Worm (Caenorhabditis elegans): ENCODE measurements around the gene mml-1.

The mml-1 gene

ce11 chrIII:7329155-7329732 lies 45.3 kb downstream of the mml-1 start, which contains the start of gene lab-2:
Gene lab-2 (minus strand): TSS chrIII:7329607.
- TF ChIP-seq F13H6.1 (tag; optimal IDR thresholded peaks at IDR 0.05) = no peak
- TF ChIP-seq lim-6 (tag; optimal IDR thresholded peaks at IDR 0.05) = no peak
- no peak for TF ChIP-seq rnt-1 (tag; optimal IDR thresholded peaks at IDR 0.05)
- TF ChIP-seq C38D4.7 (GFP tag; optimal IDR thresholded peaks at IDR 0.05) = no peak
- TF ChIP-seq ceh-34 (tag; optimal IDR thresholded peaks at IDR 0.05) = no peak
- TF ChIP-seq nhr-232 (tag; optimal IDR thresholded peaks at IDR 0.05) = no peak
- no peak for TF ChIP-seq syd-9 (tag; optimal IDR thresholded peaks at IDR 0.05)
- no peak for TF ChIP-seq mec-3 (tag; optimal IDR thresholded peaks at IDR 0.05; ENCODE audit: borderline replicate concordance)
- no peak for TF ChIP-seq sdc-2 (tag; optimal IDR thresholded peaks at IDR 0.05)
- TF ChIP-seq hlh-6 (tag; optimal IDR thresholded peaks at IDR 0.05) = no peak
- no peak for TF ChIP-seq unc-86 (tag; optimal IDR thresholded peaks at IDR 0.05)
- no peak for TF ChIP-seq pha-4 (tag; optimal IDR thresholded peaks at IDR 0.05)
- TF ChIP-seq ceh-30 (tag; optimal IDR thresholded peaks at IDR 0.05) = no peak
- TF ChIP-seq pax-1 (tag; optimal IDR thresholded peaks at IDR 0.05) = no peak
- no peak for TF ChIP-seq hlh-8 (tag; optimal IDR thresholded peaks at IDR 0.05)

ce11 chrIII:7323331-7323730 lies 51.2 kb downstream of the mml-1 start:
- TF ChIP-seq syd-9 (tag; optimal IDR thresholded peaks at IDR 0.05) (no peak), sdc-2 (tag; optimal IDR thresholded peaks at IDR 0.05) (no peak), ref-2 (tag; optimal IDR thresholded peaks at IDR 0.05) (no peak), Y22D7AL.16 (tag; optimal IDR thresholded peaks at IDR 0.05) (no peak), C08G9.2 (tag; optimal IDR thresholded peaks at IDR 0.05) (no peak), ceh-19 (GFP tag; optimal IDR thresholded peaks at IDR 0.05) (no peak), ceh-31 (tag; optimal IDR thresholded peaks at IDR 0.05) (no peak), F13H6.1 (tag; optimal IDR thresholded peaks at IDR 0.05) (no peak), pag-3 (tag; optimal IDR thresholded peaks at IDR 0.05; ENCODE audit: borderline replicate concordance) (no peak), unc-42 (tag; optimal IDR thresholded peaks at IDR 0.05) (no peak), unc-55 (GFP tag; optimal IDR thresholded peaks at IDR 0.05) (no peak), dmd-4 (tag; optimal IDR thresholded peaks at IDR 0.05; ENCODE audit: borderline replicate concordance) (no peak)

- TF ChIP-seq pqm-1 (tag; optimal IDR thresholded peaks at IDR 0.05) (no peak), T23F11.4 (GFP tag; optimal IDR thresholded peaks at IDR 0.05) (no peak), hlh-15 (tag; optimal IDR thresholded peaks at IDR 0.05) (no peak), ref-2 (tag; optimal IDR thresholded peaks at IDR 0.05) (no peak), K09A11.1 (tag; optimal IDR thresholded peaks at IDR 0.05; ENCODE audit: insufficient read depth) (no peak), pha-4 (tag; optimal IDR thresholded peaks at IDR 0.05) (no peak)
Observed at ce11 chrIII:7322018-7322417, 52.5 kb downstream of the mml-1 start.

All from whole organism, late embryonic.